Worm (Caenorhabditis elegans) whole organism, L4 larva: ENCODE results near the gene srg-33.

ENCODE experiments used
- F37D6.2 ChIP-seq: sonication (generic microtip); optimal IDR thresholded peaks from 2 replicates; lab custom pipeline; 2016; ENCODE audit warnings: mild to moderate bottlenecking, missing genetic modification characterization, missing compliant biosample characterization
- F44E2.7 ChIP-seq: fragments of 200-800 bp; sonication (Bioruptor generic); IDR thresholded peaks from 2 replicates; pipeline ENCODE4 v2.1.2; 2022; ENCODE audit warnings: missing genetic modification characterization, missing compliant biosample characterization
- R02D3.7 ChIP-seq: fragments of 150-350 bp; sonication (generic microtip); optimal IDR thresholded peaks from 3 replicates; lab custom pipeline; 2014; ENCODE audit warnings: missing biosample characterization, missing genetic modification characterization
- Y75B8A.6 ChIP-seq: fragments of 200-800 bp; sonication (Bioruptor generic); IDR thresholded peaks from 2 replicates; pipeline ENCODE4 v1.3.6; 2022; ENCODE audit warnings: missing genetic modification reagents, missing genetic modification characterization, missing compliant biosample characterization
- aha-1 ChIP-seq: fragments of 150-350 bp; peaks from one replicate; lab custom pipeline; 2014; ENCODE audit warnings: missing biosample characterization, missing genetic modification characterization
- cey-2 ChIP-seq: sonication (generic microtip); optimal IDR thresholded peaks from 3 replicates; lab custom pipeline; 2017; ENCODE audit warnings: missing genetic modification characterization, mild to moderate bottlenecking, missing compliant biosample characterization, antibody characterized with exemption, borderline replicate concordance; ENCODE audit not compliant: insufficient read depth
- ctbp-1 ChIP-seq: fragments of 200-800 bp; sonication (Bioruptor generic); IDR thresholded peaks from 2 replicates; pipeline ENCODE4 v1.3.6; 2022; ENCODE audit warnings: missing genetic modification reagents, missing genetic modification characterization, missing compliant biosample characterization
- daf-16 ChIP-seq, 3 experiments: sonication (generic microtip); optimal IDR thresholded peaks; 2 replicates each; lab custom pipeline; 2016 to 2017; ENCODE audit warnings: missing genetic modification characterization in 3 of 3, missing genetic modification reagents in 3 of 3, mild to moderate bottlenecking in 2 of 3, missing compliant biosample characterization in 2 of 3, missing biosample characterization in 1 of 3, moderate library complexity in 1 of 3
- daf-19 ChIP-seq: fragments of 200-800 bp; sonication (Bioruptor generic); conservative IDR thresholded peaks from 2 replicates; pipeline ENCODE4 v1.3.6; 2022; ENCODE audit warnings: missing genetic modification characterization, missing compliant biosample characterization
- dmd-6 ChIP-seq: fragments of 200-800 bp; sonication (Bioruptor generic); IDR thresholded peaks from 2 replicates; pipeline ENCODE4 v1.3.6; 2022; ENCODE audit warnings: missing genetic modification reagents, missing genetic modification characterization, missing compliant biosample characterization
- dmd-9 ChIP-seq: fragments of 200-800 bp; sonication (Bioruptor generic); IDR thresholded peaks from 2 replicates; pipeline ENCODE4 v1.3.6; 2022; ENCODE audit warnings: missing genetic modification reagents, missing genetic modification characterization, missing compliant biosample characterization
- dpl-1 ChIP-seq: fragments of 150-350 bp; optimal IDR thresholded peaks from 2 replicates; lab custom pipeline; 2014; ENCODE audit warnings: missing biosample characterization, missing genetic modification reagents, missing genetic modification characterization
- dve-1 ChIP-seq: sonication (generic microtip); optimal IDR thresholded peaks from 2 replicates; lab custom pipeline; 2017; ENCODE audit warnings: antibody characterized with exemption, mild to moderate bottlenecking, missing genetic modification characterization, missing compliant biosample characterization; ENCODE audit not compliant: insufficient read depth
- gei-8 ChIP-seq: fragments of 200-800 bp; sonication (Bioruptor generic); optimal IDR thresholded peaks from 2 replicates; lab custom pipeline; 2018; ENCODE audit warnings: mild to moderate bottlenecking, missing genetic modification characterization, missing compliant biosample characterization
- hif-1 ChIP-seq, 2 experiments: sonication (generic microtip); optimal IDR thresholded peaks; 2 replicates each; lab custom pipeline; 2016 to 2017; ENCODE audit warnings: missing compliant biosample characterization in 2 of 2, missing genetic modification characterization in 2 of 2, missing genetic modification reagents in 2 of 2, missing genotype in 2 of 2, mild to moderate bottlenecking in 1 of 2
- hlh-11 ChIP-seq: fragments of 200-800 bp; sonication (Bioruptor generic); optimal IDR thresholded peaks from 2 replicates; lab custom pipeline; 2018; ENCODE audit warnings: mild to moderate bottlenecking, missing genetic modification characterization, missing compliant biosample characterization
- hlh-30 ChIP-seq: sonication (generic microtip); optimal IDR thresholded peaks from 2 replicates; lab custom pipeline; 2017; ENCODE audit warnings: antibody characterized with exemption, mild to moderate bottlenecking, missing genetic modification characterization, missing compliant biosample characterization; ENCODE audit not compliant: insufficient read depth
- lin-1 ChIP-seq: fragments of 200-800 bp; sonication (Bioruptor generic); IDR thresholded peaks from 2 replicates; pipeline ENCODE4 v1.3.6; 2022; ENCODE audit warnings: missing genetic modification reagents, missing genetic modification characterization, missing compliant biosample characterization
- lin-15B ChIP-seq: fragments of 150-350 bp; sonication (generic microtip); optimal IDR thresholded peaks from 3 replicates; lab custom pipeline; 2014; ENCODE audit warnings: missing biosample characterization, missing genetic modification characterization
- lin-38 ChIP-seq: fragments of 200-800 bp; sonication (Bioruptor generic); IDR thresholded peaks from 2 replicates; pipeline ENCODE4 v1.3.6; 2022; ENCODE audit warnings: missing genetic modification reagents, missing genetic modification characterization, missing compliant biosample characterization
- lin-39 ChIP-seq: fragments of 150-350 bp; optimal IDR thresholded peaks from 2 replicates; lab custom pipeline; 2014; ENCODE audit warnings: missing biosample characterization, missing genetic modification reagents, missing genetic modification characterization
- madf-5 ChIP-seq, 2 experiments: fragments of 200-800 bp; sonication (Bioruptor generic); IDR thresholded peaks; 2 replicates each; pipeline ENCODE4 v1.3.6; 2022; ENCODE audit warnings: missing compliant biosample characterization in 2 of 2, missing genetic modification characterization in 2 of 2
- mdt-29 ChIP-seq: fragments of 200-800 bp; sonication (Bioruptor generic); IDR thresholded peaks from 2 replicates; pipeline ENCODE4 v1.3.6; 2022; ENCODE audit warnings: missing genetic modification reagents, missing genetic modification characterization, missing compliant biosample characterization
- mxl-3 ChIP-seq: fragments of 200-800 bp; sonication (Bioruptor generic); optimal IDR thresholded peaks from 2 replicates; lab custom pipeline; 2018; ENCODE audit warnings: mild to moderate bottlenecking, missing genetic modification characterization, missing compliant biosample characterization
- nhr-10 ChIP-seq: fragments of 150-350 bp; optimal IDR thresholded peaks from 2 replicates; lab custom pipeline; 2014; ENCODE audit warnings: missing biosample characterization, missing genetic modification characterization
- nhr-102 ChIP-seq: sonication (generic microtip); optimal IDR thresholded peaks from 2 replicates; lab custom pipeline; 2016; ENCODE audit warnings: mild to moderate bottlenecking, missing genetic modification characterization, moderate library complexity, missing compliant biosample characterization
- nhr-111 ChIP-seq: fragments of 200-800 bp; sonication (Bioruptor generic); optimal IDR thresholded peaks from 2 replicates; lab custom pipeline; 2018; ENCODE audit warnings: mild to moderate bottlenecking, missing genetic modification characterization, missing compliant biosample characterization
- nhr-237 ChIP-seq: sonication (generic microtip); optimal IDR thresholded peaks from 2 replicates; lab custom pipeline; 2017; ENCODE audit warnings: missing biosample characterization, missing genetic modification characterization
- nhr-28 ChIP-seq: fragments of 150-350 bp; optimal IDR thresholded peaks from 2 replicates; lab custom pipeline; 2014; ENCODE audit warnings: missing biosample characterization, missing genetic modification characterization
- nhr-42 ChIP-seq: fragments of 200-800 bp; sonication (Bioruptor generic); IDR thresholded peaks from 2 replicates; pipeline ENCODE4 v1.3.6; 2022; ENCODE audit warnings: missing genetic modification characterization, missing compliant biosample characterization
- nhr-48 ChIP-seq: sonication (generic microtip); optimal IDR thresholded peaks from 2 replicates; lab custom pipeline; 2016; ENCODE audit warnings: mild to moderate bottlenecking, missing genetic modification characterization, missing compliant biosample characterization
- nhr-6 ChIP-seq: fragments of 150-350 bp; optimal IDR thresholded peaks from 2 replicates; lab custom pipeline; 2014; ENCODE audit warnings: missing biosample characterization, missing genetic modification characterization
- nhr-77 ChIP-seq: fragments of 150-350 bp; optimal IDR thresholded peaks from 2 replicates; lab custom pipeline; 2014; ENCODE audit warnings: missing biosample characterization, missing genetic modification characterization
- pha-4 ChIP-seq, 2 experiments: fragments of 150-350 bp in 1 of 2; fragments of 200-800 bp in 1 of 2; sonication (Bioruptor generic) in 1 of 2; IDR thresholded peaks in 1 of 2; optimal IDR thresholded peaks in 1 of 2; 2 replicates each; pipeline versions ENCODE4 v1.3.6 to Lab custom; 2014 to 2022; ENCODE audit warnings: missing genetic modification characterization in 2 of 2, missing genetic modification reagents in 2 of 2, missing biosample characterization in 1 of 2, missing compliant biosample characterization in 1 of 2
- php-3 ChIP-seq: fragments of 200-800 bp; sonication (Bioruptor generic); IDR thresholded peaks from 2 replicates; pipeline ENCODE4 v1.3.6; 2022; ENCODE audit warnings: missing genetic modification reagents, missing genetic modification characterization, missing compliant biosample characterization
- pqm-1 ChIP-seq: sonication (generic microtip); optimal IDR thresholded peaks from 2 replicates; lab custom pipeline; 2017; ENCODE audit warnings: missing biosample characterization, missing genetic modification characterization
- sdz-12 ChIP-seq: fragments of 200-800 bp; sonication (Bioruptor generic); optimal IDR thresholded peaks from 2 replicates; lab custom pipeline; 2018; ENCODE audit warnings: mild to moderate bottlenecking, missing genetic modification characterization, missing compliant biosample characterization
- set-16 ChIP-seq: fragments of 200-800 bp; sonication (Bioruptor generic); IDR thresholded peaks from 2 replicates; pipeline ENCODE4 v1.3.6; 2022; ENCODE audit warnings: missing genetic modification reagents, missing genetic modification characterization, missing compliant biosample characterization
- spr-1 ChIP-seq: sonication (generic microtip); optimal IDR thresholded peaks from 2 replicates; lab custom pipeline; 2016; ENCODE audit warnings: mild to moderate bottlenecking, missing genetic modification characterization, missing compliant biosample characterization
- tra-1 ChIP-seq: fragments of 200-800 bp; sonication (Bioruptor generic); IDR thresholded peaks from 2 replicates; pipeline ENCODE4 v1.3.6; 2022; ENCODE audit warnings: missing genetic modification reagents, missing genetic modification characterization, missing compliant biosample characterization
- unc-62 ChIP-seq, 3 experiments: fragments of 150-350 bp in 1 of 3; sonication (generic microtip); optimal IDR thresholded peaks in 2 of 3; peaks in 1 of 3; 1 replicate in 1 of 3; 2 replicates in 2 of 3; lab custom pipeline; 2014 to 2017; ENCODE audit warnings: missing biosample characterization in 3 of 3, missing genetic modification characterization in 3 of 3, missing genetic modification reagents in 3 of 3, missing genotype in 1 of 3
- zfp-3 ChIP-seq: fragments of 200-800 bp; sonication (Bioruptor generic); conservative IDR thresholded peaks from 2 replicates; pipeline ENCODE4 v1.3.6; 2022; ENCODE audit warnings: missing genetic modification reagents, missing genetic modification characterization, missing compliant biosample characterization

Gene srg-33

DNA sequence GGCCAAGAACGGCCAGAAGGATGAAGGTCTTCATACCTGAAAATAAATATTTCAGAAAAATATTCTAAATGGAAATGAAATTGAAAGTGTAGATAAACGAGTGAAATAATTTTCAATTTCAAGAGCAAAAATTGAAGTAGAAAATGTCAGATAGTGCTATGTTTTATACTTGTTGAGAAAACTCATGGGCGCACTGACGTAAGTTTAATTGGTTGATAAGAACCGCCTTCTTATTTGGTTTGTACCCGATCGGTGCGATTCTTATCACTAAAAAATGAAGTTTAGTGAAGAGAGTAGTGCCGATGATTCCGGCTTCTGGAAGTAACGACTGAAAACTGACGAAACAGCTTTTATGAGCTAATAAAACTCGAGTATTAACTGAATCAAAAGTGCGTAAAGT is 23.0 kb upstream of the srg-33 start, which contains the start of the genes asp-6 and asp-12 (continued):
- TF ChIP-seq cey-2 (tag; lab: Kevin White, UChicago) (no peak), unc-62 (GFP tag; optimal IDR thresholded peaks at IDR 0.05 in 1 of 2; lab: Kevin White, UChicago) (peak in 1 of 2 experiments; percentile 12), unc-62 (tag; optimal IDR thresholded peaks at IDR 0.05; lab: Kevin White, UChicago) (no peak), Y75B8A.6 (GFP tag; lab: Robert Waterston, UW) (0 out of 2 replicates have a peak, but pooled peaks have one; percentile 6), lin-15B (no peak), nhr-10 (no peak)

DNA sequence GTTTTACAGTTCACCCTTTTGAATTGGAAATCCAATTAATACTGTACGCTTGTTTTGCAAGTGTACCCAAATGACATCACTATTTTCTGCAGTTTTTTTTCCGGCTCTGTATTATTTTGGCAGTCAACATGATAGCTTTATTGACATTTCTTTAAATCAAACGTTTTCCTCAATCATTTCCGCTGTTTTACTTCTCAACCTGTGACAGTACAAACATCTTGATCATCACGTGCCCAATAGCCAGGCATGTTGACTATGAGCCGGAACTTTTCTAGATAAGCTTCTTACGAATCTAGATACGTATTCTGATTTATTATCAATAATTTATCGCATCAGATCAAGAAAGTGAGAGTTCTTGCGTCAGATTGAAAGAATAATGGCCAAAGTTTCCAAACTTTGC is 22.0 kb upstream of the srg-33 start:
- TF ChIP-seq zfp-3 (GFP tag; lab: Robert Waterston, UW), result no peak
- TF ChIP-seq pha-4 (GFP tag; IDR thresholded peaks at IDR 0.05; lab: Robert Waterston, UW), result peak; percentile 29; the same call in 1 of the 2 replicates
- no peak for TF ChIP-seq pha-4 (tag; optimal IDR thresholded peaks at IDR 0.05; lab: Kevin White, UChicago)
- TF ChIP-seq nhr-6 (tag; lab: Kevin White, UChicago), result no peak
- peak in 1 of 2 experiments; percentile 19 for TF ChIP-seq hif-1 (tag; optimal IDR thresholded peaks at IDR 0.05; lab: Kevin White, UChicago)
- no peak for TF ChIP-seq set-16 (GFP tag; lab: Robert Waterston, UW)
- peak; percentile 50; the same call in 1 of the 2 replicates for TF ChIP-seq php-3 (GFP tag; lab: Robert Waterston, UW)
- TF ChIP-seq sdz-12 (GFP tag; lab: Kevin White, UChicago), result no peak
- TF ChIP-seq tra-1, result peak; percentile 35; the same call in 1 of the 2 replicates
- TF ChIP-seq nhr-102 (tag; lab: Kevin White, UChicago), result peak; percentile 53
- TF ChIP-seq nhr-237 (tag; lab: Kevin White, UChicago), result no peak
- TF ChIP-seq daf-16 (GFP tag; optimal IDR thresholded peaks at IDR 0.05; lab: Kevin White, UChicago), result peak in 1 of 2 experiments; percentile 53
- peak; percentile 82 for TF ChIP-seq daf-16 (tag; optimal IDR thresholded peaks at IDR 0.05; lab: Kevin White, UChicago)
- TF ChIP-seq hlh-30, result peak; percentile 47
- no peak for TF ChIP-seq aha-1 (tag; lab: Kevin White, UChicago)
- peak; percentile 75 for TF ChIP-seq hlh-11 (tag; lab: Kevin White, UChicago)
- TF ChIP-seq dve-1 (tag; lab: Kevin White, UChicago), result peak; percentile 87
- TF ChIP-seq lin-39, result no peak
- peak; percentile 73 for TF ChIP-seq nhr-48 (tag; lab: Kevin White, UChicago)
- no peak for TF ChIP-seq dpl-1
- TF ChIP-seq lin-15B, result no peak
- peak; percentile 84 for TF ChIP-seq dmd-6 (GFP tag; lab: Robert Waterston, UW)
- TF ChIP-seq R02D3.7, result no peak
- TF ChIP-seq lin-1, result peak; percentile 84

DNA sequence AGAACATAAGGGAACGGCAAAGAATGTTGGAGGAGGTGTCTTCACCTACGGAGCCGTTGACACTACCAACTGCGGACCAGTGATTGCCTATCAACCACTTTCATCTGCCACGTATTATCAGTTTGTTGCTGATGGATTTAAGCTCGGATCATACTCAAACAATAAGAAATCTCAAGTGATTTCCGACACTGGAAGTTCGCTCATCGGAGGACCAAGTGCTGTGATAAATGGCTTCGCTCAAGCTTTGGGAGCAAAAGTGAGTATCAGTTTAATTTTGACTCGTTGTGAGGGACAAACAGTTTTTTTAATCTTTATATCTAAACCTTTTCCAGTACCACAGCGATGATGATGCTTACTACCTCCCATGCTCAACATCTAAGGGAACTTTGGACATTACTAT is 20.5 kb upstream of the srg-33 start:
- TF ChIP-seq pqm-1 (tag; lab: Kevin White, UChicago) (no peak), dmd-9 (GFP tag; lab: Robert Waterston, UW) (no peak), gei-8 (GFP tag; lab: Kevin White, UChicago) (no peak), madf-5 (GFP tag; IDR thresholded peaks at IDR 0.05; lab: Robert Waterston, UW) (no peak), unc-62 (GFP tag; optimal IDR thresholded peaks at IDR 0.05 in 1 of 2; lab: Kevin White, UChicago) (peak in 1 of 2 experiments; percentile 94), unc-62 (tag; optimal IDR thresholded peaks at IDR 0.05; lab: Kevin White, UChicago) (no peak)

DNA sequence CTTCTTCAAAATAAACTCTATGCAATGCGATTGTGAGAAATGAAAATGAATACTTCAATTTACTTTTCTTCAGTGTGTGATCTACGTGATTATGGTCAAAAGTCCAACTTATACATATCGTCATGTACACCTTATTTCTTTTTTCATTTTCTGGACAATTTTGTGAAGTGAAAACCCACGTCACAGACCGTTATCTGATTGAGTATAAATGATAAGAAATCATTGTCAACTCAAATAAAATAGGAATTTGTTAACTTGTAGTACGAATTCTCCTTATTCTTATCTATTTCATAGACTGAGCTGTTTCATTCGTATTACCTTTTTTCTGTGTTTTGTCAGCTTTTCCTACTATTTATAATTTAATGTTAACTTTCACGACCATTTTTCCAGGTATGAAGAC is 19.9 kb upstream of the srg-33 start, which contains the start of gene asp-5:
Gene asp-5, plus strand, starts transcription at position 391 of the 400 bp plus-strand sequence.
- TF ChIP-seq hlh-11 (tag; lab: Kevin White, UChicago), result peak; percentile 41
- peak; percentile 57 for TF ChIP-seq nhr-28
- no peak for TF ChIP-seq sdz-12 (GFP tag; lab: Kevin White, UChicago)
- TF ChIP-seq ctbp-1 (GFP tag; lab: Robert Waterston, UW), result no peak
- no peak for TF ChIP-seq mdt-29 (GFP tag; lab: Robert Waterston, UW)
- TF ChIP-seq daf-19 (GFP tag; lab: Robert Waterston, UW), result no peak
- no peak for TF ChIP-seq nhr-111 (GFP tag; lab: Kevin White, UChicago)
- TF ChIP-seq mxl-3, result no peak
- TF ChIP-seq F37D6.2 (tag; lab: Kevin White, UChicago), result no peak
- TF ChIP-seq dve-1 (tag; lab: Kevin White, UChicago), result peak; percentile 59
- peak; percentile 71 for TF ChIP-seq pqm-1 (tag; lab: Kevin White, UChicago)
- no peak for TF ChIP-seq daf-16 (GFP tag; optimal IDR thresholded peaks at IDR 0.05; lab: Kevin White, UChicago)
- TF ChIP-seq daf-16 (tag; optimal IDR thresholded peaks at IDR 0.05; lab: Kevin White, UChicago), result peak; percentile 62
- TF ChIP-seq spr-1 (tag; lab: Kevin White, UChicago), result no peak
- TF ChIP-seq lin-38, result no peak
- TF ChIP-seq nhr-77 (tag; lab: Kevin White, UChicago), result peak; percentile 42
- peak; percentile 69 for TF ChIP-seq aha-1 (tag; lab: Kevin White, UChicago)
- no peak for TF ChIP-seq F44E2.7 (GFP tag; lab: Robert Waterston, UW)
- peak; percentile 26; the same call in 1 of the 2 replicates for TF ChIP-seq dmd-6 (GFP tag; lab: Robert Waterston, UW)
- no peak for TF ChIP-seq nhr-42
